Fruit fly (Drosophila melanogaster): ENCODE results near the gene CG1806.
A peak's percentile ranks its signal among the peaks of the same experiment; 100 is the strongest.

The CG1806 gene

dm6 chrX:12003437-12004394 lies 3.3 kb upstream of the CG1806 start, which contains the start of gene fw (continued):
- no peak for TF ChIP-seq Sox15 (GFP tag; optimal IDR thresholded peaks at IDR 0.05)
- peak; percentile 83 for TF ChIP-seq Sox102F (GFP tag; optimal IDR thresholded peaks at IDR 0.05)
- TF ChIP-seq CG32006 (GFP tag; optimal IDR thresholded peaks at IDR 0.05): no peak
- peak; percentile 57 for TF ChIP-seq Ets21C (GFP tag; optimal IDR thresholded peaks at IDR 0.05)
- peak; percentile 71 for TF ChIP-seq acj6 (GFP tag; optimal IDR thresholded peaks at IDR 0.05)
- TF ChIP-seq salr (GFP tag; optimal IDR thresholded peaks at IDR 0.05): peak in 1 of 2 experiments; percentile 59
- no peak for TF ChIP-seq Eip93F (GFP tag; optimal IDR thresholded peaks at IDR 0.05)
- no peak for TF ChIP-seq fkh (GFP tag; optimal IDR thresholded peaks at IDR 0.05)
- TF ChIP-seq CG10669 (GFP tag; optimal IDR thresholded peaks at IDR 0.05): peak; percentile 62
- peak; percentile 68 for TF ChIP-seq Ets96B (tag; optimal IDR thresholded peaks at IDR 0.05)
- TF ChIP-seq CG11902 (GFP tag; optimal IDR thresholded peaks at IDR 0.05): peak; percentile 16
- TF ChIP-seq lz (GFP tag; optimal IDR thresholded peaks at IDR 0.05): peak; percentile 82
- peak; percentile 18 for TF ChIP-seq CG9139 (GFP tag; optimal IDR thresholded peaks at IDR 0.05)
- TF ChIP-seq dac (GFP tag; optimal IDR thresholded peaks at IDR 0.05): peak; percentile 76
- TF ChIP-seq dsx (GFP tag; optimal IDR thresholded peaks at IDR 0.05; ENCODE audit: poor library complexity, severe bottlenecking): peak; percentile 57
- TF ChIP-seq vri (GFP tag; optimal IDR thresholded peaks at IDR 0.05): peak; percentile 82
- no peak for TF ChIP-seq CG16779 (tag; optimal IDR thresholded peaks at IDR 0.05)
- no peak for TF ChIP-seq OdsH (GFP tag; optimal IDR thresholded peaks at IDR 0.05)
- peak; percentile 83 for TF ChIP-seq Hr39 (GFP tag; optimal IDR thresholded peaks at IDR 0.05)
- peak; percentile 80 for TF ChIP-seq Eip75B (GFP tag; optimal IDR thresholded peaks at IDR 0.05)
- no peak for TF ChIP-seq Blimp-1 (GFP tag; optimal IDR thresholded peaks at IDR 0.05)
- TF ChIP-seq Eip78C (GFP tag): peak; percentile 90
- peak; percentile 75 for TF ChIP-seq CG31627 (GFP tag; optimal IDR thresholded peaks at IDR 0.05)
- TF ChIP-seq CG6276 (GFP tag; optimal IDR thresholded peaks at IDR 0.05): peak; percentile 77
- TF ChIP-seq cyc (GFP tag; optimal IDR thresholded peaks at IDR 0.05): peak; percentile 73
- peak; percentile 49 for TF ChIP-seq Lpt (GFP tag; optimal IDR thresholded peaks at IDR 0.05)
- peak; percentile 67; the same call in 1 of the 2 replicates for TF ChIP-seq Gug (GFP tag; IDR thresholded peaks at IDR 0.05)
- peak; percentile 81 for TF ChIP-seq topi (GFP tag; optimal IDR thresholded peaks at IDR 0.05)
- TF ChIP-seq ss (GFP tag; optimal IDR thresholded peaks at IDR 0.05): no peak
- peak; percentile 82 for TF ChIP-seq esn (GFP tag; optimal IDR thresholded peaks at IDR 0.05)
- TF ChIP-seq CG8319 (GFP tag; optimal IDR thresholded peaks at IDR 0.05): peak; percentile 62
- TF ChIP-seq CG6808 (GFP tag; optimal IDR thresholded peaks at IDR 0.05): no peak

dm6 chrX:12004395-12004768 lies 2.6 kb upstream of the CG1806 start:
- TF ChIP-seq CG11902 (GFP tag; optimal IDR thresholded peaks at IDR 0.05): peak; percentile 54
- peak; percentile 74 for TF ChIP-seq CG8632 (GFP tag; optimal IDR thresholded peaks at IDR 0.05)
- TF ChIP-seq spab (GFP tag; optimal IDR thresholded peaks at IDR 0.05): peak; percentile 75
- peak; percentile 67; the same call in 2 of the 3 replicates for TF ChIP-seq CG6163 (GFP tag; IDR thresholded peaks at IDR 0.05)
- peak; percentile 10 for TF ChIP-seq CG7368 (GFP tag; optimal IDR thresholded peaks at IDR 0.05)
- peak; percentile 79 for TF ChIP-seq svp (GFP tag)
- TF ChIP-seq fd59A (GFP tag; optimal IDR thresholded peaks at IDR 0.05): peak; percentile 73
- peak; percentile 46 for TF ChIP-seq dac (GFP tag; optimal IDR thresholded peaks at IDR 0.05)
- TF ChIP-seq Sox14 (GFP tag; optimal IDR thresholded peaks at IDR 0.05): no peak
- TF ChIP-seq eg (GFP tag; IDR thresholded peaks at IDR 0.05): peak; percentile 55; the same call in 2 of the 3 replicates
- TF ChIP-seq CG16779 (tag; optimal IDR thresholded peaks at IDR 0.05): peak; percentile 52
- peak; percentile 53 for TF ChIP-seq acj6 (GFP tag; optimal IDR thresholded peaks at IDR 0.05)
- peak; percentile 76 for TF ChIP-seq Sox15 (GFP tag; optimal IDR thresholded peaks at IDR 0.05)
- TF ChIP-seq CG10631 (GFP tag; optimal IDR thresholded peaks at IDR 0.05): peak; percentile 69
- no peak for TF ChIP-seq Eip75B (GFP tag; optimal IDR thresholded peaks at IDR 0.05)
- peak; percentile 75 for TF ChIP-seq CG6276 (GFP tag; optimal IDR thresholded peaks at IDR 0.05)
- peak; percentile 90 for TF ChIP-seq CG32006 (GFP tag; optimal IDR thresholded peaks at IDR 0.05)
- peak; percentile 36 for TF ChIP-seq dsx (GFP tag; optimal IDR thresholded peaks at IDR 0.05; ENCODE audit: poor library complexity, severe bottlenecking)
- TF ChIP-seq CG11762 (GFP tag; optimal IDR thresholded peaks at IDR 0.05; ENCODE audit: insufficient read depth): peak; percentile 74
- TF ChIP-seq cyc (GFP tag; optimal IDR thresholded peaks at IDR 0.05): peak; percentile 47
- peak; percentile 41 for TF ChIP-seq Smox (GFP tag; optimal IDR thresholded peaks at IDR 0.05)
- TF ChIP-seq Ets96B (tag; optimal IDR thresholded peaks at IDR 0.05): peak; percentile 46
- peak; percentile 38; the same call in 1 of the 2 replicates for TF ChIP-seq Gug (GFP tag; IDR thresholded peaks at IDR 0.05)
- peak; percentile 51 for TF ChIP-seq CG31627 (GFP tag; optimal IDR thresholded peaks at IDR 0.05)
- TF ChIP-seq salr (GFP tag; optimal IDR thresholded peaks at IDR 0.05): peak; percentile 32 to 84
- TF ChIP-seq fd85E (GFP tag; optimal IDR thresholded peaks at IDR 0.05): no peak
- peak; percentile 79 for TF ChIP-seq CG34406 (GFP tag; optimal IDR thresholded peaks at IDR 0.05)
- TF ChIP-seq CG15336 (GFP tag; IDR thresholded peaks at IDR 0.05): peak; percentile 6; the same call in 1 of the 2 replicates

Measured in whole organism, prepupa.